Fruit fly (Drosophila melanogaster) whole organism, embryonic: ENCODE measurements around the gene CG9518.

ENCODE experiments used
- Abd-B ChIP-seq: fragments of 200-800 bp; sonication (Bioruptor generic); optimal IDR thresholded peaks from 2 replicates; lab custom pipeline; 2018; ENCODE audit warnings: missing biosample characterization, mild to moderate bottlenecking, missing genetic modification characterization, moderate library complexity
- Awh ChIP-seq: fragments of 200-800 bp; sonication (Bioruptor generic); IDR thresholded peaks from 2 replicates; pipeline ENCODE4, ENCODE4 v1.3.6; 2022; ENCODE audit warnings: missing biosample characterization, missing genetic modification characterization
- BtbVII ChIP-seq: fragments of 200-800 bp; sonication (Bioruptor generic); optimal IDR thresholded peaks from 3 replicates; lab custom pipeline; 2017; ENCODE audit warnings: missing biosample characterization, mild to moderate bottlenecking, missing genetic modification characterization
- CG10431 ChIP-seq: fragments of 200-800 bp; sonication (Bioruptor generic); optimal IDR thresholded peaks from 3 replicates; lab custom pipeline; 2018; ENCODE audit warnings: missing biosample characterization, mild to moderate bottlenecking, missing genetic modification characterization
- CG10543 ChIP-seq: fragments of 200-800 bp; sonication (Bioruptor generic); optimal IDR thresholded peaks from 3 replicates; lab custom pipeline; 2017; ENCODE audit warnings: missing biosample characterization, mild to moderate bottlenecking, missing genetic modification characterization, moderate library complexity
- CG10654 ChIP-seq: fragments of 200-800 bp; sonication (Bioruptor generic); optimal IDR thresholded peaks from 2 replicates; lab custom pipeline; 2016; ENCODE audit warnings: missing biosample characterization, missing genetic modification characterization
- CG11504 ChIP-seq: fragments of 200-800 bp; sonication (Bioruptor generic); optimal IDR thresholded peaks from 3 replicates; lab custom pipeline; 2019; ENCODE audit warnings: missing biosample characterization, mild to moderate bottlenecking, missing genetic modification characterization, moderate library complexity
- CG11560 ChIP-seq: fragments of 200-800 bp; sonication (Bioruptor generic); IDR thresholded peaks from 3 replicates; pipeline ENCODE4 v1.3.6; 2022; ENCODE audit warnings: missing biosample characterization, missing genetic modification characterization
- CG1233 ChIP-seq: fragments of 200-800 bp; sonication (Bioruptor generic); optimal IDR thresholded peaks from 4 replicates; lab custom pipeline; 2018; ENCODE audit warnings: missing biosample characterization, mild to moderate bottlenecking, missing genetic modification characterization
- CG12769 ChIP-seq: fragments of 200-800 bp; sonication (Bioruptor generic); optimal IDR thresholded peaks from 2 replicates; lab custom pipeline; 2019; ENCODE audit warnings: missing biosample characterization, mild to moderate bottlenecking, missing genetic modification characterization, moderate library complexity
- CG13287 ChIP-seq: fragments of 200-800 bp; sonication (Bioruptor generic); IDR thresholded peaks from 2 replicates; pipeline ENCODE4 v1.3.6; 2022; ENCODE audit warnings: missing biosample characterization, missing genetic modification characterization; ENCODE audit not compliant: partially characterized antibody
- CG2199 ChIP-seq: fragments of 200-800 bp; sonication (Bioruptor generic); IDR thresholded peaks from 3 replicates; pipeline ENCODE4 v1.3.6; 2022; ENCODE audit warnings: missing biosample characterization, missing genetic modification characterization
- CG31388 ChIP-seq: fragments of 200-800 bp; sonication (Bioruptor generic); optimal IDR thresholded peaks from 2 replicates; lab custom pipeline; 2016; ENCODE audit warnings: missing biosample characterization, missing genetic modification characterization
- CG3847 ChIP-seq: fragments of 200-800 bp; sonication (Bioruptor generic); IDR thresholded peaks from 2 replicates; pipeline ENCODE4 v1.3.6; 2022; ENCODE audit warnings: missing biosample characterization, missing genetic modification characterization
- CG4404 ChIP-seq: fragments of 200-800 bp; sonication (Bioruptor generic); IDR thresholded peaks from 2 replicates; pipeline ENCODE4 v1.3.6; 2022; ENCODE audit warnings: missing biosample characterization, missing genetic modification characterization
- CG4707 ChIP-seq: fragments of 200-800 bp; sonication (Bioruptor generic); optimal IDR thresholded peaks from 2 replicates; lab custom pipeline; 2018; ENCODE audit warnings: missing biosample characterization, mild to moderate bottlenecking, missing genetic modification characterization, moderate library complexity
- CG7745 ChIP-seq: fragments of 200-800 bp; sonication (Bioruptor generic); optimal IDR thresholded peaks from 2 replicates; lab custom pipeline; 2018; ENCODE audit warnings: missing biosample characterization, mild to moderate bottlenecking, missing genetic modification characterization, moderate library complexity
- CG8281 ChIP-seq: fragments of 200-800 bp; sonication (Bioruptor generic); optimal IDR thresholded peaks from 2 replicates; lab custom pipeline; 2018; ENCODE audit warnings: missing biosample characterization, mild to moderate bottlenecking, missing genetic modification characterization, moderate library complexity
- CG9437 ChIP-seq: fragments of 200-800 bp; sonication (Bioruptor generic); optimal IDR thresholded peaks from 2 replicates; lab custom pipeline; 2018; ENCODE audit warnings: missing biosample characterization, mild to moderate bottlenecking, missing genetic modification characterization
- CkIIα-i1 ChIP-seq: fragments of 200-800 bp; sonication (Bioruptor generic); IDR thresholded peaks from 2 replicates; pipeline ENCODE4 v1.3.6; 2022; ENCODE audit warnings: missing biosample characterization, missing genetic modification characterization
- D19A ChIP-seq: fragments of 200-800 bp; optimal IDR thresholded peaks from 3 replicates; lab custom pipeline; 2019; ENCODE audit warnings: missing biosample characterization, mild to moderate bottlenecking, missing genetic modification characterization, moderate library complexity
- E2f1 ChIP-seq: fragments of 200-800 bp; sonication (Bioruptor generic); IDR thresholded peaks from 2 replicates; pipeline ENCODE4 v1.3.6; 2022; ENCODE audit warnings: missing biosample characterization, missing genetic modification characterization
- GATAe ChIP-seq: fragments of 200-800 bp; sonication (Bioruptor generic); conservative IDR thresholded peaks from 2 replicates; pipeline ENCODE4 v1.3.6; 2022; ENCODE audit warnings: missing biosample characterization, missing genetic modification characterization
- HLH4C ChIP-seq: fragments of 200-800 bp; sonication (Bioruptor generic); IDR thresholded peaks from 3 replicates; pipeline ENCODE4 v1.3.6; 2022; ENCODE audit warnings: missing biosample characterization, missing genetic modification characterization; ENCODE audit not compliant: partially characterized antibody
- HmgD ChIP-seq: fragments of 200-800 bp; sonication (Bioruptor generic); optimal IDR thresholded peaks from 3 replicates; lab custom pipeline; 2016; ENCODE audit warnings: missing biosample characterization, missing genetic modification characterization
- Hmr ChIP-seq: fragments of 200-800 bp; sonication (Bioruptor generic); optimal IDR thresholded peaks from 3 replicates; lab custom pipeline; 2017; ENCODE audit warnings: mild to moderate bottlenecking, missing biosample characterization, missing genetic modification reagents, missing genetic modification characterization
- Hr3 ChIP-seq: fragments of 200-800 bp; sonication (Bioruptor generic); optimal IDR thresholded peaks from 3 replicates; lab custom pipeline; 2016; ENCODE audit warnings: missing biosample characterization, missing genetic modification characterization
- Lim3 ChIP-seq: fragments of 200-800 bp; sonication (Bioruptor generic); IDR thresholded peaks from 2 replicates; pipeline ENCODE4 v1.3.6; 2022; ENCODE audit warnings: missing biosample characterization, missing genetic modification characterization
- Mad ChIP-seq: fragments of 200-800 bp; sonication (Bioruptor generic); optimal IDR thresholded peaks from 2 replicates; lab custom pipeline; 2016; ENCODE audit warnings: missing biosample characterization, missing genetic modification characterization
- Mes4 ChIP-seq: fragments of 200-800 bp; sonication (Bioruptor generic); optimal IDR thresholded peaks from 2 replicates; lab custom pipeline; 2016; ENCODE audit warnings: missing biosample characterization, missing genetic modification characterization
- Neu2 ChIP-seq: fragments of 200-800 bp; sonication (Bioruptor generic); optimal IDR thresholded peaks from 3 replicates; lab custom pipeline; 2016; ENCODE audit warnings: missing biosample characterization, missing genetic modification characterization, borderline replicate concordance
- Pdp1 ChIP-seq, 2 experiments: fragments of 200-800 bp; sonication (Bioruptor generic); optimal IDR thresholded peaks; 3 replicates each; lab custom pipeline; 2016; ENCODE audit warnings: missing biosample characterization in 2 of 2, missing genetic modification characterization in 2 of 2, mild to moderate bottlenecking in 1 of 2, moderate library complexity in 1 of 2
- Ptx1 ChIP-seq: fragments of 200-800 bp; sonication (Bioruptor generic); IDR thresholded peaks from 2 replicates; pipeline ENCODE4 v1.3.6; 2022; ENCODE audit warnings: missing biosample characterization, missing genetic modification characterization
- Sry-δ ChIP-seq: fragments of 200-800 bp; sonication (Bioruptor generic); optimal IDR thresholded peaks from 2 replicates; lab custom pipeline; 2016; ENCODE audit warnings: missing biosample characterization, missing genetic modification characterization
- Tbp ChIP-seq: fragments of >200 bp; optimal IDR thresholded peaks from 2 replicates; lab custom pipeline; 2018; ENCODE audit warnings: missing biosample characterization, missing genetic modification characterization
- al ChIP-seq: fragments of 200-800 bp; sonication (Bioruptor generic); IDR thresholded peaks from 2 replicates; pipeline ENCODE4 v1.3.6; 2022; ENCODE audit warnings: missing biosample characterization, missing genetic modification characterization
- az2 ChIP-seq: fragments of 200-800 bp; sonication (Bioruptor generic); optimal IDR thresholded peaks from 3 replicates; lab custom pipeline; 2016; ENCODE audit warnings: missing biosample characterization, missing genetic modification characterization
- cas ChIP-seq: fragments of 200-800 bp; sonication (Bioruptor generic); IDR thresholded peaks from 2 replicates; pipeline ENCODE4 v1.3.6; 2022; ENCODE audit warnings: missing biosample characterization, missing genetic modification characterization
- caup ChIP-seq: fragments of 200-800 bp; sonication (Bioruptor generic); optimal IDR thresholded peaks from 3 replicates; lab custom pipeline; 2017; ENCODE audit warnings: missing biosample characterization, mild to moderate bottlenecking, missing genetic modification characterization, moderate library complexity; ENCODE audit not compliant: severe bottlenecking
- eyg ChIP-seq: fragments of 200-800 bp; sonication (Bioruptor generic); optimal IDR thresholded peaks from 3 replicates; lab custom pipeline; 2016; ENCODE audit warnings: missing biosample characterization, missing genetic modification characterization
- fd96Cb ChIP-seq: fragments of 200-800 bp; sonication (Bioruptor generic); optimal IDR thresholded peaks from 2 replicates; lab custom pipeline; 2018; ENCODE audit warnings: missing biosample characterization, mild to moderate bottlenecking, missing genetic modification characterization, moderate library complexity
- luna ChIP-seq: fragments of 200-800 bp; sonication (Bioruptor generic); optimal IDR thresholded peaks from 2 replicates; lab custom pipeline; 2016; ENCODE audit warnings: missing biosample characterization, missing genetic modification characterization
- nau ChIP-seq: fragments of 200-800 bp; sonication (Bioruptor generic); optimal IDR thresholded peaks from 3 replicates; lab custom pipeline; 2017; ENCODE audit warnings: missing biosample characterization, mild to moderate bottlenecking, missing genetic modification characterization, missing genetic modification reagents
- peb ChIP-seq: fragments of 200-800 bp; sonication (Bioruptor generic); IDR thresholded peaks from 2 replicates; pipeline ENCODE4 v1.3.6; 2022; ENCODE audit warnings: missing biosample characterization, missing genetic modification characterization
- pho ChIP-seq: fragments of 200-800 bp; sonication (Bioruptor generic); optimal IDR thresholded peaks from 2 replicates; lab custom pipeline; 2016; ENCODE audit warnings: missing biosample characterization, missing genetic modification characterization
- phol ChIP-seq: fragments of 200-800 bp; sonication (Bioruptor generic); optimal IDR thresholded peaks from 3 replicates; lab custom pipeline; 2018; ENCODE audit warnings: missing biosample characterization, mild to moderate bottlenecking, missing genetic modification characterization, moderate library complexity
- row ChIP-seq: fragments of 200-800 bp; sonication (Bioruptor generic); IDR thresholded peaks from 3 replicates; pipeline ENCODE4 v1.3.6; 2022; ENCODE audit warnings: missing biosample characterization, missing genetic modification characterization
- sc ChIP-seq, 3 experiments: fragments of >200 bp in 2 of 3; fragments of 200-800 bp in 1 of 3; sonication (Bioruptor generic) in 1 of 3; optimal IDR thresholded peaks; 2 replicates in 2 of 3; 3 replicates in 1 of 3; lab custom pipeline; 2017; ENCODE audit warnings: mild to moderate bottlenecking in 1 of 3, missing biosample characterization in 1 of 3, missing genetic modification characterization in 1 of 3, missing genetic modification reagents in 1 of 3
- tin ChIP-seq: fragments of 200-800 bp; sonication (Bioruptor generic); optimal IDR thresholded peaks from 3 replicates; lab custom pipeline; 2016; ENCODE audit warnings: missing biosample characterization, missing genetic modification characterization
- twi ChIP-seq: fragments of 200-800 bp; optimal IDR thresholded peaks from 2 replicates; lab custom pipeline; 2019; ENCODE audit warnings: missing biosample characterization, mild to moderate bottlenecking, missing genetic modification characterization, moderate library complexity
- zfh1 ChIP-seq: fragments of 200-800 bp; sonication (Bioruptor generic); IDR thresholded peaks from 3 replicates; pipeline ENCODE4 v1.3.6; 2022; ENCODE audit warnings: missing biosample characterization, missing genetic modification characterization

The CG9518 gene

dm6 chrX:14840417-14840872 is 30.5 kb downstream of the CG9518 start (continued):
- TF ChIP-seq CG10654 (GFP tag; lab: Kevin White, UChicago), result no peak
- TF ChIP-seq CG11504 (tag; lab: Kevin White, UChicago), result peak; percentile 73
- no peak for TF ChIP-seq CG31388 (GFP tag; lab: Kevin White, UChicago)
- TF ChIP-seq CG7745, result no peak
- no peak for TF ChIP-seq Mad (GFP tag; lab: Kevin White, UChicago)
- TF ChIP-seq Neu2, result no peak
- TF ChIP-seq CG11560 (tag; lab: Robert Waterston, UW), result no peak
- no peak for TF ChIP-seq Tbp (GFP tag; lab: Kevin White, UChicago)
- TF ChIP-seq tin (GFP tag; lab: Kevin White, UChicago), result no peak
- peak; percentile 35 for TF ChIP-seq Hmr (GFP tag; lab: Kevin White, UChicago)
- no peak for TF ChIP-seq CG1233 (GFP tag; lab: Kevin White, UChicago)
- TF ChIP-seq Pdp1 (GFP tag; optimal IDR thresholded peaks at IDR 0.05; lab: Kevin White, UChicago), result no peak
- no peak for TF ChIP-seq pho (GFP tag; lab: Kevin White, UChicago)
- TF ChIP-seq BtbVII (GFP tag; lab: Kevin White, UChicago), result no peak
- no peak for TF ChIP-seq Awh
- no peak for TF ChIP-seq HLH4C (GFP tag; lab: Robert Waterston, UW)
- TF ChIP-seq row (GFP tag; lab: Robert Waterston, UW), result peak; percentile 58
- TF ChIP-seq eyg (GFP tag; lab: Kevin White, UChicago), result no peak
- TF ChIP-seq CG10431 (GFP tag; lab: Kevin White, UChicago), result no peak
- no peak for TF ChIP-seq CG10543 (GFP tag; lab: Kevin White, UChicago)
- TF ChIP-seq GATAe, result no peak
- TF ChIP-seq phol (tag; lab: Kevin White, UChicago), result peak; percentile 58
- TF ChIP-seq caup, result peak; percentile 21
- 0 out of 2 replicates have a peak, but pooled peaks have one; percentile 11 for TF ChIP-seq Ptx1 (GFP tag; lab: Robert Waterston, UW)
- TF ChIP-seq Lim3 (GFP tag; lab: Robert Waterston, UW), result no peak
- no peak for TF ChIP-seq twi
- no peak for TF ChIP-seq CG2199 (GFP tag; lab: Robert Waterston, UW)
- no peak for TF ChIP-seq CG4707 (GFP tag; lab: Kevin White, UChicago)
- TF ChIP-seq luna (GFP tag; lab: Kevin White, UChicago), result no peak
- TF ChIP-seq E2f1 (GFP tag; lab: Robert Waterston, UW), result peak; percentile 60; the same call in 1 of the 2 replicates
- no peak for TF ChIP-seq peb
- TF ChIP-seq CG8281, result no peak
- no peak for TF ChIP-seq CG13287 (GFP tag; lab: Robert Waterston, UW)
- peak; percentile 30 for TF ChIP-seq D19A (tag; lab: Kevin White, UChicago)
- no peak for TF ChIP-seq Sry-δ (GFP tag; lab: Kevin White, UChicago)
- TF ChIP-seq zfh1 (GFP tag; lab: Robert Waterston, UW), result no peak
- TF ChIP-seq az2, result peak; percentile 38
- TF ChIP-seq CkIIα-i1 (GFP tag; lab: Robert Waterston, UW), result no peak
- no peak for TF ChIP-seq Mes4
- TF ChIP-seq CG4404 (GFP tag; lab: Robert Waterston, UW), result no peak
- peak; percentile 37 for TF ChIP-seq CG3847 (GFP tag; lab: Robert Waterston, UW)
- peak; percentile 36 for TF ChIP-seq Abd-B (GFP tag; lab: Kevin White, UChicago)
- no peak for TF ChIP-seq HmgD (GFP tag; lab: Kevin White, UChicago)
- TF ChIP-seq al (GFP tag; lab: Robert Waterston, UW), result peak; percentile 27; the same call in 1 of the 2 replicates
- no peak for TF ChIP-seq CG9437 (GFP tag; lab: Kevin White, UChicago)
- TF ChIP-seq cas, result no peak
- TF ChIP-seq CG12769 (tag; lab: Kevin White, UChicago), result no peak
- TF ChIP-seq Hr3, result peak; percentile 22
- no peak for TF ChIP-seq sc (optimal IDR thresholded peaks at IDR 0.05; lab: Kevin White, UChicago)
- no peak for TF ChIP-seq sc (GFP tag; optimal IDR thresholded peaks at IDR 0.05; lab: Kevin White, UChicago)
- TF ChIP-seq fd96Cb (tag; lab: Kevin White, UChicago), result peak; percentile 55
- no peak for TF ChIP-seq nau
